Fruit fly (Drosophila melanogaster) whole organism, pupa: ENCODE data around the gene CG46465.
A peak's percentile ranks its signal among the peaks of the same experiment; 100 is the strongest.

Source experiments
- CG10348 ChIP-seq: fragments of 200-800 bp; sonication (Bioruptor generic); IDR thresholded peaks from 2 replicates; pipeline ENCODE4 v1.3.6; 2022; ENCODE audit warnings: missing biosample characterization, missing genetic modification characterization
- CG12605 ChIP-seq: fragments of 200-800 bp; sonication (Bioruptor generic); IDR thresholded peaks from 2 replicates; pipeline ENCODE4 v1.3.6; 2022; ENCODE audit warnings: missing biosample characterization, missing genetic modification characterization
- CG13204 ChIP-seq: fragments of 200-800 bp; sonication (Bioruptor generic); optimal IDR thresholded peaks from 2 replicates; lab custom pipeline; 2018; ENCODE audit warnings: missing biosample characterization, mild to moderate bottlenecking, missing genetic modification characterization, moderate library complexity
- CG14655 ChIP-seq: fragments of 200-800 bp; sonication (Bioruptor generic); optimal IDR thresholded peaks from 3 replicates; lab custom pipeline; 2017; ENCODE audit warnings: mild to moderate bottlenecking, missing biosample characterization, missing genetic modification reagents, missing genetic modification characterization
- CG15710 ChIP-seq: fragments of 200-800 bp; sonication (Bioruptor generic); optimal IDR thresholded peaks from 2 replicates; lab custom pipeline; 2018; ENCODE audit warnings: missing biosample characterization, mild to moderate bottlenecking, missing genetic modification characterization, moderate library complexity
- CG17806 ChIP-seq: fragments of 200-800 bp; sonication (Bioruptor generic); optimal IDR thresholded peaks from 2 replicates; lab custom pipeline; 2018; ENCODE audit warnings: missing biosample characterization, mild to moderate bottlenecking, missing genetic modification characterization, moderate library complexity
- CG32121 ChIP-seq: fragments of 200-800 bp; sonication (Bioruptor generic); IDR thresholded peaks from 2 replicates; pipeline ENCODE4 v1.3.6; 2022; ENCODE audit warnings: missing biosample characterization, missing genetic modification characterization
- CG34367 ChIP-seq: fragments of 200-800 bp; sonication (Bioruptor generic); optimal IDR thresholded peaks from 2 replicates; lab custom pipeline; 2018; ENCODE audit warnings: missing biosample characterization, mild to moderate bottlenecking, missing genetic modification characterization
- CG4496 ChIP-seq: fragments of 200-800 bp; sonication (Bioruptor generic); IDR thresholded peaks from 3 replicates; pipeline ENCODE4 v1.3.6; 2022; ENCODE audit warnings: missing biosample characterization, missing genetic modification characterization
- CG8159 ChIP-seq: fragments of 200-800 bp; sonication (Bioruptor generic); optimal IDR thresholded peaks from 3 replicates; lab custom pipeline; 2018; ENCODE audit warnings: missing biosample characterization, mild to moderate bottlenecking, missing genetic modification characterization, moderate library complexity
- CG8301 ChIP-seq: fragments of 200-800 bp; sonication (Bioruptor generic); optimal IDR thresholded peaks from 2 replicates; lab custom pipeline; 2018; ENCODE audit warnings: missing biosample characterization, mild to moderate bottlenecking, missing genetic modification characterization
- CG9948 ChIP-seq: fragments of 200-800 bp; sonication (Bioruptor generic); optimal IDR thresholded peaks from 2 replicates; lab custom pipeline; 2018; ENCODE audit warnings: missing biosample characterization, mild to moderate bottlenecking, missing genetic modification characterization, moderate library complexity
- D1 ChIP-seq: fragments of 200-800 bp; sonication (Bioruptor generic); optimal IDR thresholded peaks from 2 replicates; lab custom pipeline; 2018; ENCODE audit warnings: missing biosample characterization, mild to moderate bottlenecking, missing genetic modification characterization, moderate library complexity
- EcR ChIP-seq: fragments of 200-800 bp; sonication (Bioruptor generic); optimal IDR thresholded peaks from 3 replicates; lab custom pipeline; 2019; ENCODE audit warnings: missing biosample characterization, missing genetic modification characterization, mild to moderate bottlenecking, moderate library complexity, missing genetic modification reagents
- Ets98B ChIP-seq: fragments of 200-800 bp; sonication (Bioruptor generic); IDR thresholded peaks from 2 replicates; pipeline ENCODE4 v1.3.6; 2022; ENCODE audit warnings: missing biosample characterization, missing genetic modification characterization
- Pif1A ChIP-seq: fragments of 200-800 bp; sonication (Bioruptor generic); optimal IDR thresholded peaks from 3 replicates; lab custom pipeline; 2016; ENCODE audit warnings: missing biosample characterization, missing genetic modification characterization
- Pif1B ChIP-seq: fragments of 200-800 bp; sonication (Bioruptor generic); optimal IDR thresholded peaks from 3 replicates; lab custom pipeline; 2016; ENCODE audit warnings: missing biosample characterization, missing genetic modification characterization
- Snoo ChIP-seq: fragments of 200-800 bp; sonication (Bioruptor generic); optimal IDR thresholded peaks from 3 replicates; lab custom pipeline; 2017; ENCODE audit warnings: missing biosample characterization, mild to moderate bottlenecking, missing genetic modification characterization, inconsistent platforms
- fd96Ca ChIP-seq: fragments of 200-800 bp; sonication (Bioruptor generic); IDR thresholded peaks from 3 replicates; pipeline ENCODE4 v1.3.6; 2022; ENCODE audit warnings: missing biosample characterization, missing genetic modification characterization
- gl ChIP-seq: fragments of 200-800 bp; sonication (Bioruptor generic); optimal IDR thresholded peaks from 2 replicates; lab custom pipeline; 2018; ENCODE audit warnings: missing biosample characterization, mild to moderate bottlenecking, missing genetic modification characterization
- rn ChIP-seq: fragments of 200-800 bp; sonication (Bioruptor generic); IDR thresholded peaks from 2 replicates; pipeline ENCODE4 v1.3.6; 2022; ENCODE audit warnings: missing biosample characterization, missing genetic modification characterization

Gene CG46465

DNA sequence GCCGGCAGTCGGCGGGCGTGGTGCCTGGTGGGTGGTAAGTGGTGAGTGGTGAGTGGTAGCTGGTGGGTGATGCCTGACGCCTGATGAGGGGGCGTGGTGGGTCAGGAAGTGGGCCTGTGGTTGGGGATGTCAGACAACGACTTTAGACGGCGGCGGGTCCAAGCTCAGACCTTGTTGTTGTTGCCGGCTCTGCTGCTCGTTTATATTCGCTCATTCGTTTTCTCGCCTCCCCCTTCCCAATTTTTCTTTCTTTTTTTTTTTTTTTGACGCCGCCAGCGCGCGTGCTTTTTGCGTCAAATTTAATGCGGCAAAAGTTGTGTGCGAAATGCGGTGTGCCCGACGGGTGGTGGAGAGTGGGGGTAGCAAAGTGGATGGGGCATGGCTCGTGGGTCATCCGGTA lies 27.3 kb downstream of the CG46465 start:
- TF ChIP-seq D1 (tag; lab: Kevin White, UChicago), result no peak
- no peak for TF ChIP-seq CG8301 (tag; lab: Kevin White, UChicago)
- no peak for TF ChIP-seq Pif1B (GFP tag; lab: Kevin White, UChicago)
- TF ChIP-seq CG13204 (GFP tag; lab: Kevin White, UChicago), result peak; percentile 58
- TF ChIP-seq CG15710 (tag; lab: Kevin White, UChicago), result no peak
- TF ChIP-seq gl (tag; lab: Kevin White, UChicago), result no peak
- no peak for TF ChIP-seq rn (GFP tag; lab: Robert Waterston, UW)
- TF ChIP-seq, all 21 proteins: peak for 1

DNA sequence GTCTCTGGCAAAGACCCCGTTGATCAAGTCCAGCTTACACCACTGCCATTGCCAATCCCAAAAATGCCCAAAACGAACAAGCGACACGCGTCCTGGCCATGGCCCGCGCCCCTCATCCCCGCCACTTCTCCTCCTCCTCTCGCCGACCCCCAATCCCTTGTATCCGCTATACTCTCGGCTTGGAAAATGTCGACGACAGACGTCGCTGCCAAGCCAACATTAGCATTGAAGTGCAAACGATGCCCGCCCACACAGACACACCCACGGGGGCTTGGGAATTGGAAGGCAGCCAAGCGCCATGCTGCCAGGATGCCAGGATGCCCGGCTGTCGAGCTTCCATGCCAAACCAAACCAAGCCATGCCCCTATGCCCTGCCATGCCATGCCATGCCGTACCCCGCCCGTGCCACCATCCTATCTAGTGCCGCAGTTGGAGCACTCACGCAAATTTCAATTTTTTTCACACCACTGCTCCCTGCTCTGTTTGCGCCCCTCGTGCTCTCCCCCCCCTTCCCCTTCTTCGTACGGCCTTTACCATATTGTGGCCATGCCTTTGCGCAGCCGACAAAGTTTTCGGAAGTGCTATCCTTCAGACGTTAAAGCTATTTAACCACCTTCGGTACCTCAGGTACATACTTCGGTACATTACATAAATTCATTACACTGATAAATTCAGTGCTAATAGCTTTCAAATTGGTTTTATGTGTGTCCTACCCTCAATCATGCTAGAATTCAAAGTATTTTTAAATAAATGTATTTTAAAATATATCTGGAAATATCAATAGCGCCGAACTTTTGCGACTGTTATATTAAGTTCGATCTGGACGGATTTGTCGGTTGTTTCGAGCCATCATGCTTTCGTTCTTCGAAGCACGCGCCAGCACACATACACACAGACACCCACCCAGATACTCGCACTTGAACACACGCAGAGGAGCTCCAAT lies 29.3 kb downstream of the CG46465 start:
- TF ChIP-seq CG10348 (GFP tag; lab: Robert Waterston, UW) (no peak), CG32121 (GFP tag; lab: Robert Waterston, UW) (no peak), CG8301 (tag; lab: Kevin White, UChicago) (peak; percentile 81), CG12605 (GFP tag; lab: Robert Waterston, UW) (peak; percentile 49; the same call in 1 of the 2 replicates), CG4496 (GFP tag; lab: Robert Waterston, UW) (0 out of 3 replicates have a peak, but pooled peaks have one; percentile 47), fd96Ca (GFP tag; lab: Robert Waterston, UW) (no peak; the same call in 2 of the 3 replicates), Ets98B (GFP tag; lab: Robert Waterston, UW) (no peak), CG8159 (peak; percentile 89), EcR (GFP tag; lab: Kevin White, UChicago) (peak; percentile 9), CG17806 (tag; lab: Kevin White, UChicago) (peak; percentile 78), CG13204 (GFP tag; lab: Kevin White, UChicago) (peak; percentile 72), Pif1B (GFP tag; lab: Kevin White, UChicago) (peak; percentile 91), gl (tag; lab: Kevin White, UChicago) (peak; percentile 75), rn (GFP tag; lab: Robert Waterston, UW) (no peak), D1 (tag; lab: Kevin White, UChicago) (peak; percentile 30), CG15710 (tag; lab: Kevin White, UChicago) (peak; percentile 93), CG9948 (tag; lab: Kevin White, UChicago) (peak; percentile 85), CG14655 (peak; percentile 86), Snoo (tag; lab: Kevin White, UChicago) (peak; percentile 87), CG34367 (tag; lab: Kevin White, UChicago) (peak; percentile 83), Pif1A (GFP tag; lab: Kevin White, UChicago) (peak; percentile 81)

DNA sequence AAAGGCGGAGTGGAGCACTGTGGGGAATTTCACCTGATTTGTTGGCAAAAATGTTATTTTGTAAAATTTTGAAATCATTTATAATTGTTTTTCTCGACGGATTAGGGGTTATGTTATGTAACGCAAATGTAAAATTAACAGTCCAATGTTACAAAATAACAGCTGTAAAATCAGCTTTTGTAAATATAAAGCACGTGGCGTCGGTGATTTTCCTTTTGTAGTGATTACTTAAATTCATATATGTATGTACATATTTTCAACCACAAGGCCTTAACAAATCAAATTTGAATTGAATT lies 29.9 kb downstream of the CG46465 start, which contains the start of gene CG15172:
CG15172 (plus strand) TSS at position 197 of the 296 bp plus-strand sequence.
- TF ChIP-seq CG34367 (tag; lab: Kevin White, UChicago) (no peak), CG14655 (no peak), Snoo (tag; lab: Kevin White, UChicago) (no peak), CG4496 (GFP tag; lab: Robert Waterston, UW) (no peak), Ets98B (GFP tag; lab: Robert Waterston, UW) (no peak)

DNA sequence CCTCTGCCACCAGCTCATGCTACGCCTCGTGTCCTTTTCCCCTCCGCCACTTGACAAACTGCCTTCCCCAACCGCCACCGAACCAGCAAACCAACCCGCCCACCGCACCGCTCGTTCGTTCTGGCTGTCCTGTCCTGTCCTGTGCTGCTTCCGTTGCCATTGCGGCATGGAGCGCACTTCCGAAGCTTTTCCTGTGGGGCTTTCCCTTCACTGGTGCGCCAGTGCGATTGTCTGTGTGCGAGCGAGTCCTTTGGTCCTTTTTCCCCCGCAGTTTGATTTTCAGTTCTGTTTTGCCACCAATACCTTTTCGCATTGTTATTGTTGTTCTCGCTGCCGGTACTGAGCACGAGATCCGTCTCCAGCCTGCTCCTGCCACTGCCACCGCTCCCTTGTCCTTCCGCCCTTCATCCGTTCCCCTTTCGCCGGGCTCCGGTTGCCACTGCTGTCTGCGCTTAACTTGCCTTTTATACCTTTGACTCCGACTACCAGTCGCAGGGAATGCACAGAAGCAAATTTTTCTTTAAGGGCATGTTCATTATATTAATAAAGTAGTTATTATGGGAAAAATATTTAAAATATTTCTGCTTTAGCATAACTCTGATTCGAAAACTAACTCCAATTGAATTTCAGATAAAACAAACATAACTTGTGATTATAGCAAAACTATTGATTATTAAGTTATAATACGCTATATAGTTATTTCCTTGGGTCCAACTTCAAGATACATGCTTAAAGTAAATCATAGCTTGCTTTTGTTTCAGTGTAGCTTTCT lies 31.9 kb downstream of the CG46465 start:
- TF ChIP-seq Snoo (tag; lab: Kevin White, UChicago) (peak; percentile 56), rn (GFP tag; lab: Robert Waterston, UW) (no peak), Ets98B (GFP tag; lab: Robert Waterston, UW) (no peak), CG15710 (tag; lab: Kevin White, UChicago) (peak; percentile 84), CG4496 (GFP tag; lab: Robert Waterston, UW) (no peak), Pif1B (GFP tag; lab: Kevin White, UChicago) (peak; percentile 21), CG13204 (GFP tag; lab: Kevin White, UChicago) (peak; percentile 44), CG32121 (GFP tag; lab: Robert Waterston, UW) (no peak), CG9948 (tag; lab: Kevin White, UChicago) (peak; percentile 74), Pif1A (GFP tag; lab: Kevin White, UChicago) (peak; percentile 38), CG14655 (peak; percentile 72), gl (tag; lab: Kevin White, UChicago) (no peak), CG17806 (tag; lab: Kevin White, UChicago) (peak; percentile 70), fd96Ca (GFP tag; lab: Robert Waterston, UW) (no peak), CG10348 (GFP tag; lab: Robert Waterston, UW) (no peak), CG8159 (peak; percentile 86), CG12605 (GFP tag; lab: Robert Waterston, UW) (no peak), CG8301 (tag; lab: Kevin White, UChicago) (peak; percentile 53), D1 (tag; lab: Kevin White, UChicago) (no peak), EcR (GFP tag; lab: Kevin White, UChicago) (no peak), CG34367 (tag; lab: Kevin White, UChicago) (peak; percentile 57)

DNA sequence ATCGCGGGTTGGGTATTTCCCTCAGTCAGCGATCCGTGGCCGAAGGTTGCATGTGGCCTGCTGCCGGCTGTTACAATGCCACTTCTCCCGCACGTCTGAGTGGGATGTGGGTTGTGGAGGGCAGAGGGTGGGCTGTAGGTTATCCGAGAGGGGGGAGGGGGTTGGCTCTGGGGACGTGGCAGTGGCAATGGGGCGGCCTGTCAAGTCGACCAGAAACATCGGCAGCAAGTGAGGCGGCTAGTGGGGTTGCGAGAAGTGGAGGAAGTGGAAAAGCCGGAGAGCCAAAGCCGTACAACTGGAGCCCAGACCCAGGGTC lies 32.4 kb downstream of the CG46465 start:
- TF ChIP-seq CG8301 (tag; lab: Kevin White, UChicago), result no peak
- TF ChIP-seq D1 (tag; lab: Kevin White, UChicago), result no peak
- TF ChIP-seq Ets98B (GFP tag; lab: Robert Waterston, UW), result no peak
- 0 out of 3 replicates have a peak, but pooled peaks have one; percentile 9 for TF ChIP-seq fd96Ca (GFP tag; lab: Robert Waterston, UW)
- TF ChIP-seq CG13204 (GFP tag; lab: Kevin White, UChicago), result peak; percentile 25
- no peak for TF ChIP-seq Pif1B (GFP tag; lab: Kevin White, UChicago)
